Worm (Caenorhabditis elegans) whole organism, early embryonic: Measurements from ENCODE around the gene cogc-8.

Experiments used
- F13C5.2 ChIP-seq: sonication (generic microtip); optimal IDR thresholded peaks from 2 replicates; lab custom pipeline; 2017; ENCODE audit warnings: mild to moderate bottlenecking, missing genetic modification characterization, inconsistent platforms, missing compliant biosample characterization
- aly-1 ChIP-seq: sonication (generic microtip); optimal IDR thresholded peaks from 2 replicates; lab custom pipeline; 2016; ENCODE audit warnings: missing genetic modification characterization, missing compliant biosample characterization
- ama-1 ChIP-seq: fragments of 150-350 bp; optimal IDR thresholded peaks from 2 replicates; lab custom pipeline; 2014
- ceh-13 ChIP-seq: fragments of 200-800 bp; sonication (Bioruptor generic); optimal IDR thresholded peaks from 2 replicates; lab custom pipeline; 2018; ENCODE audit warnings: mild to moderate bottlenecking, missing genetic modification characterization, missing compliant biosample characterization
- flt-1 ChIP-seq: fragments of 200-800 bp; sonication (Bioruptor generic); IDR thresholded peaks from 2 replicates; pipeline ENCODE4 v1.3.6; 2022; ENCODE audit warnings: missing genetic modification characterization, missing compliant biosample characterization
- hmbx-1 ChIP-seq: sonication (generic microtip); optimal IDR thresholded peaks from 2 replicates; lab custom pipeline; 2016; ENCODE audit warnings: mild to moderate bottlenecking, missing genetic modification characterization, missing compliant biosample characterization
- hmg-4 ChIP-seq: fragments of 200-800 bp; sonication (Bioruptor generic); optimal IDR thresholded peaks from 2 replicates; lab custom pipeline; 2018; ENCODE audit warnings: mild to moderate bottlenecking, missing genetic modification characterization, missing compliant biosample characterization
- pes-1 ChIP-seq: fragments of 200-800 bp; sonication (Bioruptor generic); IDR thresholded peaks from 2 replicates; pipeline ENCODE4 v1.3.6; 2022; ENCODE audit warnings: missing genetic modification reagents, missing genetic modification characterization, missing compliant biosample characterization
- sea-1 ChIP-seq: fragments of 200-800 bp; sonication (Bioruptor generic); conservative IDR thresholded peaks from 2 replicates; pipeline ENCODE4 v1.3.6; 2022; ENCODE audit warnings: missing genetic modification characterization, missing compliant biosample characterization
- tbx-11 ChIP-seq: fragments of 200-800 bp; sonication (Bioruptor generic); IDR thresholded peaks from 2 replicates; pipeline ENCODE4 v1.3.6; 2022; ENCODE audit warnings: missing genetic modification characterization, missing compliant biosample characterization
- tbx-37 ChIP-seq: fragments of 200-800 bp; sonication (Bioruptor generic); conservative IDR thresholded peaks from 2 replicates; pipeline ENCODE4 v1.3.6; 2022; ENCODE audit warnings: missing genetic modification reagents, missing genetic modification characterization, missing compliant biosample characterization

DNA sequence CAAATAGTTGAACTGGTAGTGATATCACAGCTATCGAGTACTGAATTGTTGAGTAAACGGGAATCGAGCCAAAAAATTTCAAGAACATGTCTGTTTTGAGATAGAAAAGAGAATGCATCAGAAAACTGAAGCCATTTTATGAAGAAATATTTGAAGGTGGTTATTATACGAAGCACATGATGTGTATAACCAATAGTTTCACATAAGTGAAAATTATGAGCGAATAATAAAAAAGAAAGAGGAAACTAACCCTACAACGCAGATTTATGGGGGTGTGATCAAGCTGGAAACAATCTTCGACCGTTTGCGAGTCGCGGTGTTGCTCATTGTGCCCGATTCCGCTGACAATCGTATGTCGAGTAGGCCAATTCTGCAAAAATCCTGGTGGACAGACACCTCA is 33.0 kb downstream of the cogc-8 start, which contains the start of gene srh-282:
- no peak for TF ChIP-seq tbx-37
- no peak for TF ChIP-seq hmg-4 (GFP tag; lab: Kevin White, UChicago)
- TF ChIP-seq flt-1 (GFP tag; lab: Robert Waterston, UW), result no peak
- no peak for TF ChIP-seq ama-1 (lab: Kevin White, UChicago)
- TF ChIP-seq pes-1 (GFP tag; lab: Robert Waterston, UW), result no peak
- no peak for TF ChIP-seq tbx-11 (GFP tag; lab: Robert Waterston, UW)
- no peak for TF ChIP-seq F13C5.2
- TF ChIP-seq ceh-13 (GFP tag; lab: Kevin White, UChicago), result no peak
- no peak for TF ChIP-seq aly-1
- no peak for TF ChIP-seq sea-1
- no peak for TF ChIP-seq hmbx-1 (tag; lab: Kevin White, UChicago)
